Worm (Caenorhabditis elegans) whole organism, L4 larva: Measurements from ENCODE around the gene rbc-2.
A peak's percentile ranks its signal among the peaks of the same experiment; 100 is the strongest.

Source experiments
- F10B5.3 ChIP-seq: sonication (generic microtip); optimal IDR thresholded peaks from 2 replicates; lab custom pipeline; 2016; ENCODE audit warnings: mild to moderate bottlenecking, missing genetic modification characterization, missing compliant biosample characterization
- R02D3.7 ChIP-seq: fragments of 150-350 bp; sonication (generic microtip); optimal IDR thresholded peaks from 3 replicates; lab custom pipeline; 2014; ENCODE audit warnings: missing biosample characterization, missing genetic modification characterization
- T20F7.1 ChIP-seq: fragments of 200-800 bp; sonication (Bioruptor generic); optimal IDR thresholded peaks from 2 replicates; lab custom pipeline; 2018; ENCODE audit warnings: mild to moderate bottlenecking, missing genetic modification characterization, missing compliant biosample characterization
- Y5F2A.4 ChIP-seq: fragments of 200-800 bp; sonication (Bioruptor generic); optimal IDR thresholded peaks from 2 replicates; lab custom pipeline; 2018; ENCODE audit warnings: mild to moderate bottlenecking, missing genetic modification characterization, missing compliant biosample characterization
- Y75B8A.6 ChIP-seq: fragments of 200-800 bp; sonication (Bioruptor generic); IDR thresholded peaks from 2 replicates; pipeline ENCODE4 v1.3.6; 2022; ENCODE audit warnings: missing genetic modification reagents, missing genetic modification characterization, missing compliant biosample characterization
- aly-2 ChIP-seq: sonication (generic microtip); optimal IDR thresholded peaks from 2 replicates; lab custom pipeline; 2018; ENCODE audit warnings: missing biosample characterization, missing genetic modification characterization
- ama-1 ChIP-seq: fragments of 150-350 bp; optimal IDR thresholded peaks from 2 replicates; lab custom pipeline; 2014; ENCODE audit warnings: inconsistent platforms, mixed read lengths
- attf-4 ChIP-seq: sonication (generic microtip); optimal IDR thresholded peaks from 3 replicates; lab custom pipeline; 2017; ENCODE audit warnings: missing biosample characterization, missing genetic modification characterization
- ces-1 ChIP-seq: fragments of 150-350 bp; sonication (generic microtip); optimal IDR thresholded peaks from 4 replicates; lab custom pipeline; 2014; ENCODE audit warnings: missing biosample characterization, missing genetic modification reagents, missing genetic modification characterization
- egl-43 ChIP-seq: fragments of 200-800 bp; sonication (Bioruptor generic); IDR thresholded peaks from 2 replicates; pipeline ENCODE4 v1.3.6; 2022; ENCODE audit warnings: missing genetic modification reagents, missing genetic modification characterization, missing compliant biosample characterization
- hmg-1.1 ChIP-seq: fragments of 200-800 bp; sonication (Bioruptor generic); IDR thresholded peaks from 2 replicates; pipeline ENCODE4 v1.3.6; 2022; ENCODE audit warnings: missing genetic modification reagents, missing genetic modification characterization, missing compliant biosample characterization
- lir-3 ChIP-seq: sonication (generic microtip); optimal IDR thresholded peaks from 2 replicates; lab custom pipeline; 2016; ENCODE audit warnings: mild to moderate bottlenecking, missing genetic modification characterization, missing compliant biosample characterization
- lsy-2 ChIP-seq, 2 experiments: fragments of 150-350 bp in 1 of 2; sonication (generic microtip) in 1 of 2; optimal IDR thresholded peaks; 2 replicates each; lab custom pipeline; 2014 to 2017; ENCODE audit warnings: missing biosample characterization in 2 of 2, missing genetic modification characterization in 2 of 2
- mes-2 ChIP-seq: sonication (generic microtip); optimal IDR thresholded peaks from 2 replicates; lab custom pipeline; 2016; ENCODE audit warnings: missing genotype, mild to moderate bottlenecking, missing genetic modification characterization, missing compliant biosample characterization; ENCODE audit not compliant: poor library complexity, severe bottlenecking
- nhr-10 ChIP-seq: fragments of 150-350 bp; optimal IDR thresholded peaks from 2 replicates; lab custom pipeline; 2014; ENCODE audit warnings: missing biosample characterization, missing genetic modification characterization
- nhr-237 ChIP-seq: sonication (generic microtip); optimal IDR thresholded peaks from 2 replicates; lab custom pipeline; 2017; ENCODE audit warnings: missing biosample characterization, missing genetic modification characterization
- nhr-25 ChIP-seq: sonication (generic microtip); optimal IDR thresholded peaks from 2 replicates; lab custom pipeline; 2017; ENCODE audit warnings: missing genetic modification characterization, mild to moderate bottlenecking, missing compliant biosample characterization, antibody characterized with exemption, moderate library complexity, borderline replicate concordance; ENCODE audit not compliant: insufficient read depth
- nhr-76 ChIP-seq: fragments of 150-350 bp; optimal IDR thresholded peaks from 2 replicates; lab custom pipeline; 2014; ENCODE audit warnings: missing biosample characterization, missing genetic modification characterization
- pqm-1 ChIP-seq: sonication (generic microtip); optimal IDR thresholded peaks from 2 replicates; lab custom pipeline; 2017; ENCODE audit warnings: missing biosample characterization, missing genetic modification characterization
- sdz-12 ChIP-seq: fragments of 200-800 bp; sonication (Bioruptor generic); optimal IDR thresholded peaks from 2 replicates; lab custom pipeline; 2018; ENCODE audit warnings: mild to moderate bottlenecking, missing genetic modification characterization, missing compliant biosample characterization
- set-16 ChIP-seq: fragments of 200-800 bp; sonication (Bioruptor generic); IDR thresholded peaks from 2 replicates; pipeline ENCODE4 v1.3.6; 2022; ENCODE audit warnings: missing genetic modification reagents, missing genetic modification characterization, missing compliant biosample characterization
- snpc-1.2 ChIP-seq: fragments of 200-800 bp; sonication (Bioruptor generic); IDR thresholded peaks from 2 replicates; pipeline ENCODE4 v1.3.6; 2022; ENCODE audit warnings: missing genetic modification reagents, missing genetic modification characterization, missing compliant biosample characterization
- tra-1 ChIP-seq: fragments of 200-800 bp; sonication (Bioruptor generic); IDR thresholded peaks from 2 replicates; pipeline ENCODE4 v1.3.6; 2022; ENCODE audit warnings: missing genetic modification reagents, missing genetic modification characterization, missing compliant biosample characterization
- unc-39 ChIP-seq: sonication (generic microtip); optimal IDR thresholded peaks from 2 replicates; lab custom pipeline; 2017; ENCODE audit warnings: missing biosample characterization, missing genetic modification characterization
- zag-1 ChIP-seq: fragments of 150-350 bp; optimal IDR thresholded peaks from 2 replicates; lab custom pipeline; 2014; ENCODE audit warnings: missing biosample characterization, missing genetic modification characterization

rbc-2 gene

ce11 chrIII:2471855-2472254 lies 56.6 kb downstream of the rbc-2 start (continued):
- TF ChIP-seq tra-1 (GFP tag; lab: Robert Waterston, UW) = no peak
- no peak for TF ChIP-seq Y5F2A.4 (GFP tag; lab: Kevin White, UChicago)
- no peak for TF ChIP-seq ces-1 (GFP tag; lab: Kevin White, UChicago)
- peak; percentile 65 for TF ChIP-seq mes-2 (tag; lab: Kevin White, UChicago)
- TF ChIP-seq lsy-2 (tag; optimal IDR thresholded peaks at IDR 0.05; lab: Kevin White, UChicago) = peak in 1 of 2 experiments; percentile 73
- peak; percentile 72 for TF ChIP-seq hmg-1.1 (GFP tag; lab: Robert Waterston, UW)
- no peak for TF ChIP-seq nhr-237

ce11 chrIII:2470757-2471509 lies 57.6 kb downstream of the rbc-2 start:
- peak; percentile 74 for TF ChIP-seq set-16

ce11 chrIII:2468202-2468601 lies 60.3 kb downstream of the rbc-2 start, which contains the start of the genes E02H9.9 and E02H9.1:
Gene E02H9.9 (minus strand): TSS chrIII:2468302.
Gene E02H9.1 (plus strand): TSS chrIII:2468486.
- TF ChIP-seq nhr-10 (tag; lab: Kevin White, UChicago) (no peak), R02D3.7 (tag; lab: Kevin White, UChicago) (no peak), Y75B8A.6 (GFP tag; lab: Robert Waterston, UW) (no peak), unc-39 (no peak), T20F7.1 (no peak), snpc-1.2 (no peak), lir-3 (tag; lab: Kevin White, UChicago) (no peak), nhr-76 (tag; lab: Kevin White, UChicago) (no peak), hmg-1.1 (GFP tag; lab: Robert Waterston, UW) (no peak), zag-1 (tag; lab: Kevin White, UChicago) (no peak), pqm-1 (tag; lab: Kevin White, UChicago) (no peak), nhr-25 (tag; lab: Kevin White, UChicago) (no peak), egl-43 (GFP tag; lab: Robert Waterston, UW) (no peak), aly-2 (tag; lab: Kevin White, UChicago) (no peak), F10B5.3 (tag; lab: Kevin White, UChicago) (no peak), ama-1 (lab: Kevin White, UChicago) (no peak), attf-4 (tag; lab: Kevin White, UChicago) (no peak), sdz-12 (GFP tag; lab: Kevin White, UChicago) (no peak)
